Fruit fly (Drosophila melanogaster): Measurements from ENCODE around the gene Lsd-2.

Lsd-2 gene

dm6 chrX:15085777-15086510, 9.9 kb upstream of the Lsd-2 start, which contains the start of the genes CG15027 and Dbct (continued):
- TF ChIP-seq CHES-1-like (GFP tag; optimal IDR thresholded peaks at IDR 0.05) (peak; percentile 16), Antp (GFP tag; optimal IDR thresholded peaks at IDR 0.05) (no peak), HmgD (GFP tag; optimal IDR thresholded peaks at IDR 0.05) (no peak), zen (tag; optimal IDR thresholded peaks at IDR 0.05) (peak; percentile 57), CG13287 (GFP tag; IDR thresholded peaks at IDR 0.05; ENCODE audit: partially characterized antibody) (peak; percentile 84), NC2α (GFP tag; optimal IDR thresholded peaks at IDR 0.05) (no peak), CTCF (GFP tag; optimal IDR thresholded peaks at IDR 0.05) (no peak), CG6813 (GFP tag; optimal IDR thresholded peaks at IDR 0.05) (no peak), CG7556 (GFP tag; optimal IDR thresholded peaks at IDR 0.05) (peak; percentile 43), CG10654 (GFP tag; optimal IDR thresholded peaks at IDR 0.05) (peak; percentile 64), MESR4 (GFP tag; optimal IDR thresholded peaks at IDR 0.05) (peak; percentile 74), Trl (optimal IDR thresholded peaks at IDR 0.05) (no peak), Trl (GFP tag; optimal IDR thresholded peaks at IDR 0.05) (no peak), CG17612 (GFP tag; IDR thresholded peaks at IDR 0.05) (no peak), hb (GFP tag; IDR thresholded peaks at IDR 0.05; ENCODE audit: partially characterized antibody) (0 out of 3 replicates have a peak, but pooled peaks have one; percentile 63), CG4854 (GFP tag; optimal IDR thresholded peaks at IDR 0.05) (no peak), Mes4 (GFP tag; optimal IDR thresholded peaks at IDR 0.05) (no peak), CrebB (tag; optimal IDR thresholded peaks at IDR 0.05) (no peak), nom (GFP tag; optimal IDR thresholded peaks at IDR 0.05) (peak; percentile 36), ham (GFP tag; IDR thresholded peaks at IDR 0.05) (no peak), grau (tag; optimal IDR thresholded peaks at IDR 0.05) (peak; percentile 73), sob (GFP tag; IDR thresholded peaks at IDR 0.05) (peak; percentile 63), CG7357 (GFP tag; IDR thresholded peaks at IDR 0.05) (0 out of 3 replicates have a peak, but pooled peaks have one; percentile 35), CG17802 (tag; optimal IDR thresholded peaks at IDR 0.05) (no peak), Scr (GFP tag; IDR thresholded peaks at IDR 0.05; ENCODE audit: partially characterized antibody) (peak; percentile 84), CG6765 (GFP tag; optimal IDR thresholded peaks at IDR 0.05) (peak; percentile 27), CG6683 (GFP tag; optimal IDR thresholded peaks at IDR 0.05) (no peak), CG13775 (GFP tag; optimal IDR thresholded peaks at IDR 0.05) (peak; percentile 68), onecut (GFP tag; IDR thresholded peaks at IDR 0.05) (no peak), CG18764 (GFP tag; optimal IDR thresholded peaks at IDR 0.05) (peak; percentile 52), CG14710 (tag; optimal IDR thresholded peaks at IDR 0.05) (peak; percentile 71), CG18262 (tag; optimal IDR thresholded peaks at IDR 0.05) (peak; percentile 56), CG8089 (GFP tag; optimal IDR thresholded peaks at IDR 0.05) (no peak), CkIIα-i1 (GFP tag; IDR thresholded peaks at IDR 0.05) (no peak), jing (GFP tag; optimal IDR thresholded peaks at IDR 0.05) (no peak), Rx (GFP tag; IDR thresholded peaks at IDR 0.05) (no peak; the same call in 1 of the 2 replicates), CG9876 (GFP tag; optimal IDR thresholded peaks at IDR 0.05) (no peak), shn (GFP tag; optimal IDR thresholded peaks at IDR 0.05) (no peak), tna (GFP tag; IDR thresholded peaks at IDR 0.05; ENCODE audit: partially characterized antibody) (no peak), dysf (GFP tag; IDR thresholded peaks at IDR 0.05) (peak; percentile 74), Sox100B (GFP tag; optimal IDR thresholded peaks at IDR 0.05) (peak; percentile 44), PHDP (tag; optimal IDR thresholded peaks at IDR 0.05) (peak; percentile 60), CG8290 (GFP tag; optimal IDR thresholded peaks at IDR 0.05) (peak; percentile 57), CG8290 (tag; optimal IDR thresholded peaks at IDR 0.05) (peak in 1 of 2 experiments; percentile 41), CG6791 (GFP tag; IDR thresholded peaks at IDR 0.05; ENCODE audit: partially characterized antibody) (peak; percentile 49; the same call in 2 of the 3 replicates), CG7839 (tag; optimal IDR thresholded peaks at IDR 0.05) (peak; percentile 69), Vsx1 (GFP tag; optimal IDR thresholded peaks at IDR 0.05) (no peak), kay (GFP tag; optimal IDR thresholded peaks at IDR 0.05) (peak; percentile 85), CG4820 (GFP tag; optimal IDR thresholded peaks at IDR 0.05) (peak; percentile 44), Ets65A (GFP tag) (peak; percentile 92), ind (GFP tag; optimal IDR thresholded peaks at IDR 0.05) (peak; percentile 73)
